Fruit fly (Drosophila melanogaster) whole organism, embryonic: ENCODE measurements around the gene CG14329.
A peak's percentile ranks its signal among the peaks of the same experiment; 100 is the strongest.

Experiments used
- ATbp ChIP-seq: fragments of 200-800 bp; sonication (Bioruptor generic); optimal IDR thresholded peaks from 2 replicates; lab custom pipeline; 2017; ENCODE audit warnings: missing biosample characterization, mild to moderate bottlenecking, missing genetic modification characterization, missing genetic modification reagents
- Bdp1 ChIP-seq: fragments of 200-800 bp; sonication (Bioruptor generic); optimal IDR thresholded peaks from 3 replicates; lab custom pipeline; 2016; ENCODE audit warnings: missing biosample characterization, missing genetic modification characterization
- CG12769 ChIP-seq: fragments of 200-800 bp; sonication (Bioruptor generic); optimal IDR thresholded peaks from 2 replicates; lab custom pipeline; 2019; ENCODE audit warnings: missing biosample characterization, mild to moderate bottlenecking, missing genetic modification characterization, moderate library complexity
- CG13287 ChIP-seq: fragments of 200-800 bp; sonication (Bioruptor generic); IDR thresholded peaks from 2 replicates; pipeline ENCODE4 v1.3.6; 2022; ENCODE audit warnings: missing biosample characterization, missing genetic modification characterization; ENCODE audit not compliant: partially characterized antibody
- CG16813 ChIP-seq: fragments of 200-800 bp; sonication (Bioruptor generic); IDR thresholded peaks from 3 replicates; pipeline ENCODE4 v1.3.6; 2022; ENCODE audit warnings: missing biosample characterization, missing genetic modification characterization; ENCODE audit not compliant: partially characterized antibody
- CG2199 ChIP-seq: fragments of 200-800 bp; sonication (Bioruptor generic); IDR thresholded peaks from 3 replicates; pipeline ENCODE4 v1.3.6; 2022; ENCODE audit warnings: missing biosample characterization, missing genetic modification characterization
- CG2678 ChIP-seq: fragments of 200-800 bp; sonication (Bioruptor generic); optimal IDR thresholded peaks from 3 replicates; lab custom pipeline; 2019; ENCODE audit warnings: missing biosample characterization, mild to moderate bottlenecking, missing genetic modification characterization, moderate library complexity
- CG30020 ChIP-seq: fragments of 200-800 bp; optimal IDR thresholded peaks from 2 replicates; lab custom pipeline; 2019; ENCODE audit warnings: missing biosample characterization, mild to moderate bottlenecking, missing genetic modification characterization, moderate library complexity
- CG34224 ChIP-seq: fragments of 200-800 bp; sonication (Bioruptor generic); IDR thresholded peaks from 3 replicates; pipeline ENCODE4 v1.3.6; 2022; ENCODE audit warnings: missing biosample characterization, missing genetic modification characterization; ENCODE audit not compliant: partially characterized antibody
- CG4707 ChIP-seq: fragments of 200-800 bp; sonication (Bioruptor generic); optimal IDR thresholded peaks from 2 replicates; lab custom pipeline; 2018; ENCODE audit warnings: missing biosample characterization, mild to moderate bottlenecking, missing genetic modification characterization, moderate library complexity
- CG6254 ChIP-seq: fragments of 200-800 bp; sonication (Bioruptor generic); optimal IDR thresholded peaks from 3 replicates; lab custom pipeline; 2017; ENCODE audit warnings: mild to moderate bottlenecking, missing biosample characterization, missing genetic modification reagents, missing genetic modification characterization
- CG6791 ChIP-seq: fragments of 200-800 bp; sonication (Bioruptor generic); IDR thresholded peaks from 3 replicates; pipeline ENCODE4 v1.3.6; 2022; ENCODE audit warnings: missing biosample characterization, missing genetic modification characterization; ENCODE audit not compliant: partially characterized antibody
- CG6854 ChIP-seq: fragments of 200-800 bp; sonication (Bioruptor generic); optimal IDR thresholded peaks from 3 replicates; lab custom pipeline; 2017; ENCODE audit warnings: missing biosample characterization, mild to moderate bottlenecking, missing genetic modification characterization
- CG7963 ChIP-seq: fragments of 200-800 bp; sonication (Bioruptor generic); IDR thresholded peaks from 3 replicates; pipeline ENCODE4 v1.3.6; 2022; ENCODE audit warnings: missing biosample characterization, missing genetic modification characterization; ENCODE audit not compliant: partially characterized antibody
- D19B ChIP-seq: fragments of 200-800 bp; sonication (Bioruptor generic); optimal IDR thresholded peaks from 2 replicates; lab custom pipeline; 2017; ENCODE audit warnings: missing biosample characterization, mild to moderate bottlenecking, missing genetic modification characterization
- Dll ChIP-seq: fragments of 200-800 bp; sonication (Bioruptor generic); IDR thresholded peaks from 4 replicates; pipeline ENCODE4 v1.3.6; 2022; ENCODE audit warnings: missing biosample characterization, missing genetic modification characterization; ENCODE audit not compliant: partially characterized antibody
- Eip74EF ChIP-seq, 2 experiments: fragments of 200-800 bp in 1 of 2; fragments of >200 bp in 1 of 2; sonication (Bioruptor generic) in 1 of 2; optimal IDR thresholded peaks; 2 replicates each; lab custom pipeline; 2017 to 2019; ENCODE audit warnings: missing biosample characterization in 2 of 2, missing genetic modification characterization in 2 of 2, mild to moderate bottlenecking in 1 of 2, moderate library complexity in 1 of 2
- HLH4C ChIP-seq: fragments of 200-800 bp; sonication (Bioruptor generic); IDR thresholded peaks from 3 replicates; pipeline ENCODE4 v1.3.6; 2022; ENCODE audit warnings: missing biosample characterization, missing genetic modification characterization; ENCODE audit not compliant: partially characterized antibody
- HLHmδ ChIP-seq: fragments of 200-800 bp; sonication (Bioruptor generic); optimal IDR thresholded peaks from 2 replicates; lab custom pipeline; 2018; ENCODE audit warnings: missing biosample characterization, mild to moderate bottlenecking, missing genetic modification characterization, moderate library complexity
- Hey ChIP-seq: fragments of 200-800 bp; sonication (Bioruptor generic); optimal IDR thresholded peaks from 3 replicates; lab custom pipeline; 2018; ENCODE audit warnings: missing biosample characterization, mild to moderate bottlenecking, missing genetic modification characterization
- NC2α ChIP-seq: fragments of 200-800 bp; sonication (Bioruptor generic); optimal IDR thresholded peaks from 2 replicates; lab custom pipeline; 2016; ENCODE audit warnings: missing biosample characterization, missing genetic modification characterization
- Opbp ChIP-seq: fragments of 200-800 bp; sonication (Bioruptor generic); IDR thresholded peaks from 3 replicates; pipeline ENCODE4 v1.3.6; 2022; ENCODE audit warnings: missing biosample characterization, missing genetic modification characterization; ENCODE audit not compliant: partially characterized antibody
- Scr ChIP-seq: fragments of 200-800 bp; sonication (Bioruptor generic); IDR thresholded peaks from 2 replicates; pipeline ENCODE4 v1.3.6; 2022; ENCODE audit warnings: missing biosample characterization, missing genetic modification characterization; ENCODE audit not compliant: partially characterized antibody
- abd-A ChIP-seq: fragments of 200-800 bp; sonication (Bioruptor generic); optimal IDR thresholded peaks from 3 replicates; lab custom pipeline; 2019; ENCODE audit warnings: missing biosample characterization, mild to moderate bottlenecking, missing genetic modification characterization, moderate library complexity
- ato ChIP-seq: fragments of 200-800 bp; sonication (Bioruptor generic); IDR thresholded peaks from 2 replicates; pipeline ENCODE4 v1.3.6; 2022; ENCODE audit warnings: missing biosample characterization, missing genetic modification characterization; ENCODE audit not compliant: partially characterized antibody
- chinmo ChIP-seq: fragments of 200-800 bp; sonication (Bioruptor generic); IDR thresholded peaks from 4 replicates; pipeline ENCODE4 v1.3.6; 2022; ENCODE audit warnings: missing biosample characterization, missing genetic modification characterization; ENCODE audit not compliant: partially characterized antibody
- croc ChIP-seq: fragments of 200-800 bp; sonication (Bioruptor generic); conservative IDR thresholded peaks from 3 replicates; pipeline ENCODE4 v1.3.6; 2022; ENCODE audit warnings: missing biosample characterization, missing genetic modification characterization
- cwo ChIP-seq: fragments of 200-800 bp; sonication (Bioruptor generic); optimal IDR thresholded peaks from 3 replicates; lab custom pipeline; 2017; ENCODE audit warnings: missing biosample characterization, missing genetic modification characterization, mild to moderate bottlenecking, moderate library complexity, missing genetic modification reagents
- gt ChIP-seq: fragments of 200-800 bp; sonication (Bioruptor generic); IDR thresholded peaks from 2 replicates; pipeline ENCODE4 v1.3.6; 2022; ENCODE audit warnings: missing biosample characterization, missing genetic modification characterization
- ham ChIP-seq: fragments of 200-800 bp; sonication (Bioruptor generic); IDR thresholded peaks from 2 replicates; pipeline ENCODE4 v1.3.6; 2022; ENCODE audit warnings: missing biosample characterization, missing genetic modification characterization
- hb ChIP-seq: fragments of 200-800 bp; sonication (Bioruptor generic); IDR thresholded peaks from 3 replicates; pipeline ENCODE4 v1.3.6; 2022; ENCODE audit warnings: missing biosample characterization, missing genetic modification characterization; ENCODE audit not compliant: partially characterized antibody
- hkb ChIP-seq, 2 experiments: fragments of 200-800 bp in 1 of 2; fragments of >200 bp in 1 of 2; sonication (Bioruptor generic) in 1 of 2; IDR thresholded peaks in 1 of 2; optimal IDR thresholded peaks in 1 of 2; 2 replicates each; pipeline versions ENCODE4 v1.3.6 to Lab custom; 2017 to 2022; ENCODE audit warnings: missing biosample characterization in 1 of 2, missing genetic modification characterization in 1 of 2
- jigr1 ChIP-seq: fragments of 200-800 bp; sonication (Bioruptor generic); IDR thresholded peaks from 3 replicates; pipeline ENCODE4 v1.3.6; 2022; ENCODE audit warnings: missing biosample characterization, missing genetic modification characterization
- mirr ChIP-seq: fragments of 200-800 bp; sonication (Bioruptor generic); optimal IDR thresholded peaks from 3 replicates; lab custom pipeline; 2018; ENCODE audit warnings: missing biosample characterization, mild to moderate bottlenecking, missing genetic modification characterization
- p53 ChIP-seq: fragments of 200-800 bp; sonication (Bioruptor generic); optimal IDR thresholded peaks from 2 replicates; lab custom pipeline; 2016; ENCODE audit warnings: missing biosample characterization, missing genetic modification characterization
- sd ChIP-seq: fragments of 200-800 bp; sonication (Bioruptor generic); optimal IDR thresholded peaks from 3 replicates; lab custom pipeline; 2018; ENCODE audit warnings: missing biosample characterization, mild to moderate bottlenecking, missing genetic modification characterization, moderate library complexity
- sens ChIP-seq: fragments of 200-800 bp; sonication (Bioruptor generic); peaks from one replicate; lab custom pipeline; 2016; ENCODE audit warnings: missing biosample characterization, missing genetic modification characterization
- slbo ChIP-seq: fragments of 200-800 bp; sonication (Bioruptor generic); IDR thresholded peaks from 2 replicates; pipeline ENCODE4 v1.3.6; 2022; ENCODE audit warnings: missing biosample characterization, missing genetic modification characterization
- sna ChIP-seq: fragments of 200-800 bp; sonication (Bioruptor generic); IDR thresholded peaks from 2 replicates; pipeline ENCODE4 v1.3.6; 2022; ENCODE audit warnings: missing biosample characterization, missing genetic modification characterization; ENCODE audit not compliant: partially characterized antibody
- tna ChIP-seq: fragments of 200-800 bp; sonication (Bioruptor generic); IDR thresholded peaks from 2 replicates; pipeline ENCODE4 v1.3.6; 2022; ENCODE audit warnings: missing biosample characterization, missing genetic modification characterization; ENCODE audit not compliant: partially characterized antibody
- vnd ChIP-seq: fragments of 200-800 bp; sonication (Bioruptor generic); IDR thresholded peaks from 3 replicates; pipeline ENCODE4 v1.3.6; 2022; ENCODE audit warnings: missing biosample characterization, missing genetic modification characterization; ENCODE audit not compliant: partially characterized antibody
- vvl ChIP-seq: fragments of 200-800 bp; sonication (Bioruptor generic); IDR thresholded peaks from 2 replicates; pipeline ENCODE4 v1.3.6; 2022; ENCODE audit warnings: missing biosample characterization, missing genetic modification characterization
- zen ChIP-seq: fragments of 200-800 bp; sonication (Bioruptor generic); optimal IDR thresholded peaks from 3 replicates; lab custom pipeline; 2018; ENCODE audit warnings: missing biosample characterization, mild to moderate bottlenecking, missing genetic modification characterization, moderate library complexity

Gene CG14329

dm6 chr3R:17645239-17645638 is 36.1 kb downstream of the CG14329 start (continued):
- TF ChIP-seq jigr1 (GFP tag; lab: Robert Waterston, UW) (no peak), CG6791 (GFP tag; lab: Robert Waterston, UW) (peak; percentile 60; the same call in 1 of the 3 replicates), CG16813 (GFP tag; lab: Robert Waterston, UW) (peak; percentile 48; the same call in 2 of the 3 replicates), chinmo (GFP tag; lab: Robert Waterston, UW) (peak; percentile 84; the same call in 2 of the 4 replicates), slbo (no peak), CG34224 (GFP tag; lab: Robert Waterston, UW) (peak; percentile 54; the same call in 1 of the 3 replicates), gt (GFP tag; lab: Robert Waterston, UW) (no peak), CG2678 (tag; lab: Kevin White, UChicago) (peak; percentile 0), CG4707 (no peak), CG6254 (GFP tag; lab: Kevin White, UChicago) (no peak), CG12769 (peak; percentile 40), hkb (optimal IDR thresholded peaks at IDR 0.05; lab: Kevin White, UChicago) (no peak), hkb (GFP tag; IDR thresholded peaks at IDR 0.05; lab: Robert Waterston, UW) (peak; percentile 16; the same call in 1 of the 2 replicates), Bdp1 (GFP tag; lab: Kevin White, UChicago) (peak; percentile 99), ato (GFP tag; lab: Robert Waterston, UW) (peak; percentile 46; the same call in 1 of the 2 replicates), vnd (GFP tag; lab: Robert Waterston, UW) (peak; percentile 58; the same call in 2 of the 3 replicates), Eip74EF (GFP tag; optimal IDR thresholded peaks at IDR 0.05; lab: Kevin White, UChicago) (peak in 1 of 2 experiments; percentile 13), sna (GFP tag; lab: Robert Waterston, UW) (peak; percentile 63; the same call in 1 of the 2 replicates), CG6854 (peak; percentile 2), CG2199 (GFP tag; lab: Robert Waterston, UW) (no peak), NC2α (no peak), sens (GFP tag; lab: Kevin White, UChicago) (peak; percentile 79), HLH4C (GFP tag; lab: Robert Waterston, UW) (peak; percentile 59), Scr (GFP tag; lab: Robert Waterston, UW) (peak; percentile 53), zen (tag; lab: Kevin White, UChicago) (no peak), D19B (no peak), vvl (peak; percentile 80), abd-A (peak; percentile 36), Opbp (peak; percentile 67; the same call in 1 of the 3 replicates), CG30020 (tag; lab: Kevin White, UChicago) (no peak), Dll (GFP tag; lab: Robert Waterston, UW) (peak; percentile 34; the same call in 1 of the 4 replicates), sd (tag; lab: Kevin White, UChicago) (peak; percentile 63), cwo (no peak), croc (GFP tag; lab: Robert Waterston, UW) (no peak), tna (peak; percentile 64; the same call in 1 of the 2 replicates), HLHmδ (no peak), ham (no peak), p53 (GFP tag; lab: Kevin White, UChicago) (peak; percentile 75), ATbp (GFP tag; lab: Kevin White, UChicago) (no peak), hb (peak; percentile 48; the same call in 1 of the 3 replicates), mirr (GFP tag; lab: Kevin White, UChicago) (peak; percentile 44), CG7963 (GFP tag; lab: Robert Waterston, UW) (peak; percentile 50; the same call in 1 of the 3 replicates), CG13287 (peak; percentile 32; the same call in 1 of the 2 replicates), Hey (tag; lab: Kevin White, UChicago) (no peak)
- TF ChIP-seq, all 482 proteins: peak for 35
